Worm (Caenorhabditis elegans) whole organism, dauer: ENCODE results near the gene nhr-63.
"Not testable (repeated sequence)": the region's sequence is repeated elsewhere in the genome, so short reads cannot be mapped to it uniquely, and the experiment has no call there.

Experiments used
- unc-62 ChIP-seq: sonication (generic microtip); optimal IDR thresholded peaks from 2 replicates; lab custom pipeline; 2017; ENCODE audit warnings: missing biosample characterization, missing genetic modification reagents, missing genetic modification characterization

Gene nhr-63

DNA sequence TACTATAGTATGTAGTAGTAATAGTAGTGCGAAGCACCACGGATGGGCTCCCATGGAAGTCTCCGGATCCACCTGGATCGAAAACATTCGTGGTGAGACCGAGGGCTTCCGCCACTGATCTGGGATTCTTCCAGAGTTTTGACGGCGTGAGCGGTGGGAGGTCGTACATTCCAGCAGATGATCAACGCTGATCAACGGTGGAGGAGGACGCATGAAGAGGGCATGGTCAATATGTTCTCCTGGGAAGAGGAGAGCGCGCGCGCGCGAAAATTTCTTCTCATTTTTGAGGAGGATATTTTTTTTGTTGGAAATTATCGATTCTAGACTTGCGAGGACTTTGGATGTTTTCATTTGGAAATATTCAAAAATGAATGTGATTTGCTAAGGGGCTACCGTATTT is 31.1 kb downstream of the nhr-63 start:
- no peak for TF ChIP-seq unc-62

DNA sequence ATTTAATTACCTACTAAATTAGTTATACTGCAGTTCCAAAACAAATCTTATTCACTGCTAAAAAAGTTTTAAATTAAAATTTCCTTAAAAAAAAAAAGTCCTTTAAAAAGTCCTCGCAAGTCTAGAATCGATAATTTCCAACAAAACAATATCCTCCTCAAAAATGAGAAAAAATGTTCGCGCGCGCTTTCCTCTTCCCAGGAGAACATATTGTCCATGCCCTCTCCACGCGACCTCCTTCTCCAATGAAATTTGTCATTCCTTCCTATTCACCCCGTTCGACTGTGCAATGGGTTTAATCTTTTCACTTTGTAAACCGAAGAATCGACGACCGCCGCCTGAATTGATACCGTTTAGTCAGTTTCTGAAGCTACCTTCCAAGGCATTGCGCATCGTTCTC is 33.8 kb downstream of the nhr-63 start, which contains the start of gene T10C6.10:
Gene T10C6.10, plus strand, starts transcription at position 248 of the 400 bp plus-strand sequence.
- TF ChIP-seq unc-62 = no peak

DNA sequence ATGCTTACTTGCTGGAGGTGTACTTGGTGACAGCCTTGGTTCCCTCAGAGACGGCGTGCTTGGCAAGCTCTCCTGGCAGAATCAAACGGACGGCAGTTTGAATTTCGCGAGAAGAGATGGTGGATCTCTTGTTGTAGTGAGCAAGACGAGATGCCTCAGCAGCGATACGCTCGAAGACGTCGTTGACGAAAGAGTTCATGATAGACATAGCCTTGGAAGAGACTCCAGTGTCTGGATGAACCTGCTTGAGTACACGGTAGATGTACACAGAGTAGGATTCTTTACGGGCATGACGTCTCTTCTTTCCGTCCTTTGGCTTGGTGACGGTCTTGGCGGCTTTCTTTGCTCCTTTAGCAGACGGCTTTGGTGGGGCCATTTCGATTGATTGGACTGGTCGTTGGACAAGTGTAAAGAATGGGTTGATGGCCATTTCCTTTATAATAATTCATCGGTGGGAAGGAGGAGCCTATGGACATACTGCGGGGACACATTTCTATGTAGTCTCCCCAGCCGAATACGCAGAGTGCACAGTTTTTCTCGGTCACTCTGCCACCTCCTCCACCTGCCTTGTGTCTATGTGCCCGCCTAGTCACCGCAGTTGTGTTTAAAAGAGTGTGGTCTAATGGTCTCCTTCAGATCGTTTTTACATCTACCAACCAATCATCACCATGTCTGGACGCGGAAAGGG is 37.9 kb downstream of the nhr-63 start, which contains the start of the genes his-4 and his-3:
Gene his-4, minus strand, starts transcription at position 376 of the 688 bp plus-strand sequence.
Gene his-3, plus strand, starts transcription at position 669 of the 688 bp plus-strand sequence.
- not testable (repeated sequence) for TF ChIP-seq unc-62

DNA sequence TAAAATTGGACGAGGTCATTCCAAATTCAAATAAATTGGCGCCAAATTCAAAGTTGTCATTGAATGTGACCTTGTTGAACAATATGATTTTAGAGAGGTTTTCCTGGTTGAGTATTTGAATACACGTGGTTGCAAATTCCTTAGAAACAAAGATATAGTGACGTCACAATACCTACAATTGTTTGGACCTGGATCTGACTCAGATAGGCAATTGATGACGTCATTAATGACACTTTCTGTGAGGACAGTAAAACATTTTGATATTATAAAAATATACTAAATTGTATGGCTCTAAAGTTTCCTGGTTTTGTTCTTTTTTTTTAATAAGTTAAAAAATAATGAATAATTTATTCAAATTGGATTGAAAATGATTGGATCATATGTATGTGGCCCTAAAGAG is 39.0 kb downstream of the nhr-63 start:
- no peak for TF ChIP-seq unc-62

DNA sequence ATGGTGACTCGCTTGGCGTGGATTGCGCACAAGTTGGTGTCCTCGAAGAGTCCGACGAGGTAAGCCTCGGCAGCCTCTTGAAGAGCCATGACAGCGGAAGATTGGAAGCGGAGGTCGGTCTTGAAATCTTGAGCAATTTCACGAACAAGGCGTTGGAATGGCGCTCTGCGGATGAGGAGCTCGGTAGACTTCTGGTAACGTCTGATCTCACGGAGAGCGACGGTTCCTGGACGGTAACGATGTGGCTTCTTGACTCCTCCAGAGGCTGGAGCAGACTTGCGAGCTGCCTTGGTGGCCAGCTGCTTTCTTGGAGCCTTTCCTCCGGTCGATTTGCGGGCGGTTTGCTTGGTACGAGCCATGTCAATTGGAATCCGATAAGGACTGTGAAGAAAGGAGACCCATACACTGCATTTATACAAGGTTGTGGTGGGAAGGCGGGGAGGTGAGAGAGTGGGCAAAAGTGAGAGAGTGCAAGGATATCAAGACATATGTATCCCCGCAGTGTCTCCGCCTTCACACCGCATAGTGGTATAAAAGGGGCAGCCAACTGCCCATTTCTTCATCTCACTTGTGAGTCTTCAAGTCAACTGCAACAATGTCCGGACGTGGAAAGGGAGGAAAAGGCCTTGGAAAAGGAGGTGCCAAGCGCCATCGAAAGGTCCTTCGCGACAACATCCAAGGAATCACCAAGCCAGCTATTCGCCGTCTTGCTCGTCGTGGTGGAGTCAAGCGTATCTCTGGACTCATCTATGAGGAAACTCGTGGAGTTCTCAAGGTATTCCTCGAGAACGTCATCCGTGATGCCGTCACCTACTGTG is 39.7 kb downstream of the nhr-63 start, which contains the start of the genes his-2 and his-1:
Gene his-2, minus strand, starts transcription at position 359 of the 818 bp plus-strand sequence.
Gene his-1, plus strand, starts transcription at position 596 of the 818 bp plus-strand sequence.
- TF ChIP-seq unc-62 = not testable (repeated sequence)

DNA sequence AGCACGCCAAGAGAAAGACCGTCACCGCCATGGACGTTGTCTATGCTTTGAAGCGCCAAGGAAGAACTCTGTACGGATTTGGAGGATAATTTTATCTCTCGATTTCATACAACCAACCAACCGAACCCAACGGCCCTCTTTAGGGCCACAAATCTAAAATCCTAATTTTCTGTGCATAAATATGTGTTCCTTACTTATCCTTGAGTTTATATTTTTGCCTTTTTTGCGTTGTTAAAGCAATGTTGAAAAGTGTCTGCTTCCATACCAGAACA is 40.3 kb downstream of the nhr-63 start:
- no peak for TF ChIP-seq unc-62

DNA sequence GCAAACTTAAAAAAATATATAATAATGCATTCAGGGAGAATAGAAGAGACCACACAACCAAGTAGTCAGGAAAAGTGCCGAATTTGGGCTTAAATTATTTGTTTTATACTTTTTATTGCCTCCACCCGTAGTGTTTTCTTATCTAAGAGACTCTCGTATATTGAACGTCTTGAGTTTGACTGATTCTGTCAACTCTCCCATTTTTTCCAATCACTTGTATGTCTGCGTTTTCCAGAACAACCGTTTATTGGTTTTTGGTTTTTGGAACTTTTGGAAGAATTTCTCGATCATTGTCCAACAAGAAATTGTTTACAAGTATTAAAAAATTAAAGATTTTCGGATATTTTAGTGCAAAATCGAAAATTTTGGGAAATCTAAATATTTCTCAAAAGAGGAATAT is 41.3 kb downstream of the nhr-63 start:
- TF ChIP-seq unc-62 = no peak

DNA sequence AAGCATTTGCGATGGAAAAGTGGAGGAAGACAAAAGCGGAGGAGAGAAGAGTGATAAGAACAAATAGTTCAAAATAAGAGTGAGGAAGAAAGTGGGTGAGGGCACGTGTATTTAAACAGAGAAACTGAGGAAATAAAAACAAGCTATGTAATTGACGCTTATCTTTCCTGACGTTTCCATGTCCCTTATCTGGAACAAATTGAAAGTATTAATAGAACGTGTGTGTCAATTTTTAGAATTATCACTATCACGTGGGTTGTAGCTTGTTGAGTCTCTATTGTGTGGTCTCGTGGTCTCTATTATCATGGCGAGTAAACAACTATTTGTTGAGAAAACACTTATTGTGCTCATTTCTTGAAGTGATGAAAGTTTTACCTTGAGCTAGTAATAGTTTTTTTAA is 43.4 kb downstream of the nhr-63 start, which contains the start of gene T10C6.15:
Gene T10C6.15, minus strand, starts transcription at position 104 of the 400 bp plus-strand sequence.
- no peak for TF ChIP-seq unc-62

DNA sequence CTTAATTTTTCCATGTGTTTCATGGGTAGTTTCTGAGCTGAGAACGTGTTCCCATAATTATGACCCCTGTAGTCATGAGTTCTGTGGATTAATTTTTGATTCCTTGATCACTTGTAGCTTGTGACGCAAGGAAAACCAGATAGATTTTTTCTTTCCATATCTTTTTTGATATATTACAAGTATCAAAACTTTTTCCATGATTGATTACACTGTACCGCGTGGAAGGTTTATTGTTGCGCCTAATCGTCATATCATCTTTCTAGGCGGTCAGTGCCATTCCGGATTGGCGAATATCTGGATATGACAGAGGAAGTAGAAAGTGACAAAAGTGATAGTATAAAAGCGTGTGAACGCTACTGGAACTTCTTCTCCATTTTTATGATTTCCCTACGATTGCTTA is 44.2 kb downstream of the nhr-63 start, which contains the start of gene ZK285.2:
Gene ZK285.2, plus strand, starts transcription at position 301 of the 400 bp plus-strand sequence.
- no peak for TF ChIP-seq unc-62

DNA sequence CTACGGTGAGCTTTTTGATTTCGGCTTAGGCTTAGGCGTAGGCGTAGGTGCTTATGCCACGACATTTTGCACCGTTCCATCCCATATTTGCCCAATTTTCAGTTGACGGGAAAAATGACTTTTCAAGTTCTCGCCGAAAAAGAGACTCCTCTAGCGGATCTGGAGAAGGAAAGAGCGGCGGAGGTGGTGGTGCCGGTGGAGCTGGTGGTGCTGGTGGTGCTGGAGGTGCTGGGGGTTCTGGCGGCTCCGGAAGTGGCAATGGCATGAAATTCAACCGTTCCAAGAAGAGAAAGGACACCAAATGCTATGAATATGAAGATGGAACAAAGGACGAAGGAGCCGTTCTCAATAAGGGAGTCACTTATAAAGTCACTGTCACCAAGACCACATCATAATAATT is 44.7 kb downstream of the nhr-63 start:
- TF ChIP-seq unc-62 = no peak

DNA sequence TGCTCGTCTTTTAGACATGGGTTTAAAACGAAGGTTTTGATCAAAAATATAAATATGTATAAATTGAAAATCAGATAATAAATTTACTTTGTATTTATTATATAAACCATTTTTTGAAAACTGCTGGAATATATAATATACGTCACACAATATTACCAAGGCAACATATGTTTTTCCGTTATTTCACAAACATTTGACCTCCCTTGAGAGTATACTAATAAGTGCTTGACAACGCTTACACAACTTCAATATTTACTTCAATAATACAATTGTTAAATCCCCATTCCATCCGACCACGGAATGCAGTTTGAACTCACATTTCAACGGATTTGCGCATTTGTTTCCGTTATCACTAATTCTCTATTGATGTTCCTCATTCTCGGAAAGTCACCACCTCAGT is 45.1 kb downstream of the nhr-63 start, which contains the start of gene str-198:
Gene str-198, plus strand, starts transcription at position 301 of the 400 bp plus-strand sequence.
- no peak for TF ChIP-seq unc-62

DNA sequence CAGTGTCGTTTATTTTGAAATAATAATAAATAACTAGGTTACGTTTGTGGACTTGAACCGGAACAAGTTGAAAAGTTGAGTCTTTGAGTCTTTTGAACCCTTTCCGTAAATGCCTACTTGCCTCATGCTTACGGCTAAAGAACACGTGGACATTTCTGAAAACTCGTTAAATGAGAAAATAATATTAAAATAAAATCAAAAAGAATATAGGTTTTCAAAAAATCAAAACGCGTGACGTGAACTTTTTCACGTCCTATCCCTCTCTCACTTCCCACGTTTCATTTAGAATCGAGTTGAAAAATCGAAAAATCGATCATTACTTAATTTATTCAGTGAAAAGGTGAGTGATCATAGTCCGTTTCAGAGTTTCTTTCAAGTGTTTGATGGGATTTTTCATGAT is 46.8 kb downstream of the nhr-63 start, which contains the start of gene best-12:
Gene best-12, plus strand, starts transcription at position 301 of the 400 bp plus-strand sequence.
- no peak for TF ChIP-seq unc-62

DNA sequence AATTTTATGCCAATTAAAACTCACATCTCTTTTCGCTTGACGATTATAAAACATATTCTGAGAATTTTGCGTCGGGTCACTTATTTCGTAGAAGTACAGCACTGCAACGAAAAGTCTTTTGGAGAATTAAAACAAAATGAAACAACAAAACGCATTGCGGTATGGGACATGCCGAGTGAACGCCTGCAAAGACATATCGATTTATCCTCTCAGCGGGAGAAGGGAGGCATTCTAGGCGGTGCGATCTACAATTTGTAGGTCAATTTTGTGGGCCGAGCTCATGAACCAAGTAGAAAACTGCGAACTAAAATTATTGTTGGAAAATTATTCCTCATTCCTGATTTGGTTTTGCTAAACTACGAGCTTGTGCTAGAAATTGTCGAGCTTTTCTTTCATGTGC is 51.0 kb downstream of the nhr-63 start, which contains the start of gene F14H3.3:
Gene F14H3.3, minus strand, starts transcription at position 101 of the 400 bp plus-strand sequence.
- TF ChIP-seq unc-62 = no peak
